Fruit fly (Drosophila melanogaster): Measurements from ENCODE around the gene Ipk2.

DNA sequence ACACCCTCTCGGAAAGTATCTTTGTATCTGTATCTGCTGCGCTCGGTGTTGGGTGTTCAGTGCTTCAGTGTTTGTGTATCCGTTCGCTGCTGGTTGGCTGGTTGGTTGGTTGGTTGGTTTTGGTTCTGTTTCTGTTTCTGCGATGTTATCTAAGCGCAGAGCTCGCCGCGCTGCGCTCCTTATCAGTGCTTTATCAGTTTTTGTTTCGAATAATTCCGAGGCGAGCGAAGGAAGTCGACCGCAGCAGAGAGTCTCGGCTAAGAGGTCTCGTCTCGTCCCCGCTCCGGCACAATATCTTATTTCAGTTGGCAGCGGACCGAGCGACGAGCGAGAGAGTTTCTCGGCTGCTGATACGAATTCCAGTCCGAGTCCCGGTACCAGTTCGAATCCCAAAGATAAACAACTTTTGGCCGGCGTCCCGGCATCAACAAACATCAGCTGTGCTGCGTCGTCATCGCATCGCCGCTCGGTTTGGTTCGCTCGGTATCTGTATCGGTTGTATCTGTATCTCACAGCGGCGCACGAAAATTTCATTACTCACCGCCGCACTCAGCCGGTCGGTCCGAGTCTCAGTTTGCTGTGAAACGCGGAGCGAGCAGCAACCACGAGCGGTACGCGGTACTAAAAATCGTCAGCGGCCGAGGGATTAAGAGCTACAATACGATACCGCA is 50.8 kb downstream of the Ipk2 start:
- TF ChIP-seq kay (GFP tag; ENCODE audit: borderline replicate concordance) = no peak
- no peak for TF ChIP-seq Mnt (GFP tag; optimal IDR thresholded peaks at IDR 0.05)
